Worm (Caenorhabditis elegans): Measurements from ENCODE around the gene spp-1.

DNA sequence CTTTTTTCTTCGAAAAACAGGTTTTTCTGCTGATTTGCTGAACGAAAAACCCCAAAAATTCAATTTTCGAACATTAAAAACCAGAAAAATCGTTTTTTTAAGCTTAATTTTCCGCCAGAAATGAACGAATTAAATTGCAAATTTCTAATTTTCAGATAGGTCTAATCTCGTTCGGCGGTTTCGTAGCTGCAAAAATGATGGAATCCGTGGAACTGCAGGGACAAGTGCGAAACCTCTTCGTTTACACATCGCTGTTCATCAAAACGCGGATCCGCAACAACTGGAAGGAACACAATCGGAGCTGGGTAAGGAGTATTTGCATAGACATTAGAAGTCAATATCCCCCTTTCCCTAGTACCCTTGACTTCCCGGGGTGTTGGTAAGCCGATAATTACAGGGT, 19.4 kb downstream of the spp-1 start:
- TF ChIP-seq snpc-4 (tag; optimal IDR thresholded peaks at IDR 0.05) (no peak), ztf-4 (tag; optimal IDR thresholded peaks at IDR 0.05) (no peak), skn-1 (tag; optimal IDR thresholded peaks at IDR 0.05) (no peak), sea-2 (GFP tag; optimal IDR thresholded peaks at IDR 0.05) (no peak), jun-1 (tag; optimal IDR thresholded peaks at IDR 0.05) (no peak), ama-1 (optimal IDR thresholded peaks at IDR 0.05) (no peak), ceh-82 (tag; optimal IDR thresholded peaks at IDR 0.05) (no peak), pha-4 (tag; optimal IDR thresholded peaks at IDR 0.05) (no peak), nhr-237 (tag; optimal IDR thresholded peaks at IDR 0.05) (no peak), nhr-11 (tag; optimal IDR thresholded peaks at IDR 0.05) (no peak), zag-1 (tag; optimal IDR thresholded peaks at IDR 0.05) (no peak), nhr-12 (tag; optimal IDR thresholded peaks at IDR 0.05) (no peak), elt-2 (tag; optimal IDR thresholded peaks at IDR 0.05) (no peak)
